Worm (Caenorhabditis elegans): ENCODE results near the gene ttr-32.

ttr-32 gene

DNA sequence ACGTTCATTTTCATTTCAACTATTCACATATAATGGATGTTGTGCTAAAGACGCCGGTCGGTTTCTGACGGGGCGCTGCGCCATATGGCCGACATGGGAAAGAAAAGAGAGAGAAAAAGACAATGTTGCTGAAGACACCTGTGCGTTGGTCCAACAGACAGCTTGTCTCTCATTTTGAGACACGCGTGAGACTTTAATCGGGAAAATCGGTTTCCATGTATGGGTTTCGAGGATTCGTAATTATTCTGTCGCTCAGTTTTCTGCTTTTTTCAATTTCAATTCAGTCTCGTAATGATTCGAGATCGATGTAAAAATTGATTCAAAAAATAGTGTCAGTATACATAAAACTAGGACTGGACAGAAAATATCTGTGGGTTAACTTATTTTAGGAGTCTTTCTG lies 35.4 kb upstream of the ttr-32 start:
- no peak for TF ChIP-seq T07F8.4 (tag; optimal IDR thresholded peaks at IDR 0.05)
- no peak for TF ChIP-seq snpc-1.3 (tag; optimal IDR thresholded peaks at IDR 0.05; ENCODE audit: insufficient read depth)
- TF ChIP-seq F49E8.2 (tag; optimal IDR thresholded peaks at IDR 0.05; ENCODE audit: insufficient read depth) = no peak
- no peak for TF ChIP-seq ztf-25 (GFP tag; IDR thresholded peaks at IDR 0.05)
- TF ChIP-seq xnd-1 (tag; optimal IDR thresholded peaks at IDR 0.05) = no peak
- TF ChIP-seq nfya-2 (GFP tag; IDR thresholded peaks at IDR 0.05) = no peak
- TF ChIP-seq Y95B8A.8 (GFP tag; IDR thresholded peaks at IDR 0.05) = no peak
- TF ChIP-seq B0261.1 (tag; optimal IDR thresholded peaks at IDR 0.05) = no peak

DNA sequence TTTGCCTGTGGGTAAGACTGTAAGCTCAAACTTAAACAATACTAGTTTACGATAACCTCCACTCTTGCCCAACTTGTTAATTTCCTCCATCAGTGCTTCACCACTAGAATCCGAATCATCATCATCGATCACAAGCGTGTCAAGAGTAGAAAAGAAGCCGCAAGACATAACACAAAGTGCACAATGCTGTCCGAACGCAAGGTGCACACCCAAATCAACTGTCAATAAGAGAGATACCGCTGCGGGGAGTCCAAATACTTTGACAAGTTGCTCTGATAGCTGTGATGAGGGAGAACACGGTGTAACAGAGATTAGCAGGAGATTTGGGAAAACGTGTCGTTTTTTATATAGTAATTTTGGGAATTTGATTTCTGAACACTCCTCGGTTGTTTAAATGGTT lies 34.8 kb upstream of the ttr-32 start:
- TF ChIP-seq lir-1 (GFP tag; conservative IDR thresholded peaks at IDR 0.05) (no peak), chd-7 (tag; optimal IDR thresholded peaks at IDR 0.05) (no peak), unc-62 (GFP tag; optimal IDR thresholded peaks at IDR 0.05) (no peak), lsy-27 (tag; optimal IDR thresholded peaks at IDR 0.05; ENCODE audit: borderline replicate concordance, insufficient read depth) (no peak), hmg-20 (GFP tag; IDR thresholded peaks at IDR 0.05) (no peak), madf-10 (tag; optimal IDR thresholded peaks at IDR 0.05) (no peak), pha-4 (tag; optimal IDR thresholded peaks at IDR 0.05) (no peak), ccch-3 (GFP tag; optimal IDR thresholded peaks at IDR 0.05) (no peak), B0019.2 (GFP tag; conservative IDR thresholded peaks at IDR 0.05) (no peak), attf-6 (GFP tag; IDR thresholded peaks at IDR 0.05) (no peak), aptf-3 (GFP tag; IDR thresholded peaks at IDR 0.05) (no peak), madf-6 (GFP tag; IDR thresholded peaks at IDR 0.05) (no peak), F57C9.4 (tag; optimal IDR thresholded peaks at IDR 0.05) (no peak), tbp1 (GFP tag; optimal IDR thresholded peaks at IDR 0.05) (no peak), lin-35 (GFP tag; optimal IDR thresholded peaks at IDR 0.05) (no peak), zim-3 (tag; optimal IDR thresholded peaks at IDR 0.05) (no peak)

- TF ChIP-seq F57A8.1 (GFP tag; optimal IDR thresholded peaks at IDR 0.05) (no peak), K12H6.12 (tag; optimal IDR thresholded peaks at IDR 0.05) (no peak), hrde-1 (tag; optimal IDR thresholded peaks at IDR 0.05; ENCODE audit: borderline replicate concordance) (no peak), attf-3 (GFP tag; conservative IDR thresholded peaks at IDR 0.05) (no peak), hlh-12 (tag; optimal IDR thresholded peaks at IDR 0.05) (no peak), ztf-25 (GFP tag; IDR thresholded peaks at IDR 0.05) (no peak), mxl-1 (tag; optimal IDR thresholded peaks at IDR 0.05) (no peak), mel-28 (tag; optimal IDR thresholded peaks at IDR 0.05; ENCODE audit: borderline replicate concordance) (no peak), ceh-79 (tag; optimal IDR thresholded peaks at IDR 0.05) (no peak), sdz-38 (tag; optimal IDR thresholded peaks at IDR 0.05) (no peak), unc-62 (GFP tag; optimal IDR thresholded peaks at IDR 0.05) (no peak), madf-6 (GFP tag; IDR thresholded peaks at IDR 0.05) (no peak)
These were observed 33.2 kb upstream of the ttr-32 start for ce11 chrIII:7533012-7533411.

DNA sequence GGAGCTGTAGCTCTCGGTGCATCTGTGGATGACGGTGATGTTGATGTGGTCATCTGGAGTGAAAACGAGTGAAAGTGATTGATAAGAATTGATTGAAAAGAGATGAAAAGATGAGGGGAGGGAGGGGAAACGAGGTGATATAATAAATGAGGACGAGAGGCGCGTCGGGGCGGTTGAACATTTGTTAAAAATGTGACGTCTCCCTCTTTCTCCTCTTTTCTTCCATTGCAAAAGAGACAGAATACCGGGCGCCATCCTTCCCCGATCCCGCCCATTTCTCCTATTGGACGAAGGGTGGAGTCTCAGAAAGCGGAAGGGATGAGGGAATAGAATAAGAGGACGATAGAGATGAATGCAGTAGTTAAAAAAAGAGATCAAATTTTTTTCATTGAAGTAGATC lies 31.6 kb upstream of the ttr-32 start:
- no peak for TF ChIP-seq hrde-1 (tag; optimal IDR thresholded peaks at IDR 0.05; ENCODE audit: borderline replicate concordance)
- TF ChIP-seq egrh-3 (GFP tag; IDR thresholded peaks at IDR 0.05) = no peak
- no peak for TF ChIP-seq aptf-2 (GFP tag; conservative IDR thresholded peaks at IDR 0.05)
- no peak for TF ChIP-seq lin-40 (tag; optimal IDR thresholded peaks at IDR 0.05)
- no peak for TF ChIP-seq ets-4 (GFP tag; optimal IDR thresholded peaks at IDR 0.05)
- TF ChIP-seq ztf-6 (GFP tag; IDR thresholded peaks at IDR 0.05) = no peak
- TF ChIP-seq ceh-58 (GFP tag; IDR thresholded peaks at IDR 0.05) = no peak
- no peak for TF ChIP-seq nhr-27 (tag; optimal IDR thresholded peaks at IDR 0.05)
- TF ChIP-seq pha-4 (tag; optimal IDR thresholded peaks at IDR 0.05) = no peak
- no peak for TF ChIP-seq gei-17 (GFP tag; optimal IDR thresholded peaks at IDR 0.05)
- no peak for TF ChIP-seq madf-3 (GFP tag; IDR thresholded peaks at IDR 0.05)
- no peak for TF ChIP-seq nfya-2 (GFP tag; IDR thresholded peaks at IDR 0.05)
- no peak for TF ChIP-seq F52B5.7 (tag; optimal IDR thresholded peaks at IDR 0.05)
- no peak for TF ChIP-seq lin-54 (GFP tag; optimal IDR thresholded peaks at IDR 0.05)
- TF ChIP-seq attf-6 (GFP tag; IDR thresholded peaks at IDR 0.05) = no peak
- TF ChIP-seq zim-3 (tag; optimal IDR thresholded peaks at IDR 0.05) = no peak
- TF ChIP-seq let-607 (tag; optimal IDR thresholded peaks at IDR 0.05) = no peak
